Fruit fly (Drosophila melanogaster) whole organism, embryonic: ENCODE data around the gene Plap.
A peak's percentile ranks its signal among the peaks of the same experiment; 100 is the strongest.

Source experiments
- B-H2 ChIP-seq: fragments of 200-800 bp; sonication (Bioruptor generic); optimal IDR thresholded peaks from 2 replicates; lab custom pipeline; 2018; ENCODE audit warnings: missing biosample characterization, mild to moderate bottlenecking, missing genetic modification characterization
- CG10979 ChIP-seq: fragments of 200-800 bp; sonication (Bioruptor generic); optimal IDR thresholded peaks from 2 replicates; lab custom pipeline; 2018; ENCODE audit warnings: missing biosample characterization, mild to moderate bottlenecking, missing genetic modification characterization, moderate library complexity
- CG11247 ChIP-seq: fragments of 200-800 bp; sonication (Bioruptor generic); IDR thresholded peaks from 2 replicates; pipeline ENCODE4 v1.3.6; 2022; ENCODE audit warnings: missing biosample characterization, missing genetic modification characterization
- CG2116 ChIP-seq: fragments of 200-800 bp; sonication (Bioruptor generic); optimal IDR thresholded peaks from 3 replicates; lab custom pipeline; 2018; ENCODE audit warnings: missing biosample characterization, mild to moderate bottlenecking, missing genetic modification characterization
- CG32767 ChIP-seq: fragments of 200-800 bp; sonication (Bioruptor generic); IDR thresholded peaks from 2 replicates; pipeline ENCODE4 v1.3.6; 2022; ENCODE audit warnings: missing biosample characterization, missing genetic modification characterization
- CG33557 ChIP-seq: fragments of 200-800 bp; sonication (Bioruptor generic); optimal IDR thresholded peaks from 2 replicates; lab custom pipeline; 2019; ENCODE audit warnings: missing biosample characterization, mild to moderate bottlenecking, missing genetic modification characterization, moderate library complexity
- CG34376 ChIP-seq: fragments of 200-800 bp; sonication (Bioruptor generic); optimal IDR thresholded peaks from 2 replicates; lab custom pipeline; 2018; ENCODE audit warnings: missing biosample characterization, mild to moderate bottlenecking, missing genetic modification characterization
- CG3995 ChIP-seq: fragments of 200-800 bp; sonication (Bioruptor generic); optimal IDR thresholded peaks from 3 replicates; lab custom pipeline; 2016; ENCODE audit warnings: missing biosample characterization, missing genetic modification characterization
- CG4328 ChIP-seq: fragments of 200-800 bp; sonication (Bioruptor generic); optimal IDR thresholded peaks from 3 replicates; lab custom pipeline; 2017; ENCODE audit warnings: missing biosample characterization, missing genetic modification reagents, missing genetic modification characterization
- CG4404 ChIP-seq: fragments of 200-800 bp; sonication (Bioruptor generic); IDR thresholded peaks from 2 replicates; pipeline ENCODE4 v1.3.6; 2022; ENCODE audit warnings: missing biosample characterization, missing genetic modification characterization
- CG7556 ChIP-seq: fragments of 200-800 bp; sonication (Bioruptor generic); optimal IDR thresholded peaks from 2 replicates; lab custom pipeline; 2017; ENCODE audit warnings: missing biosample characterization, mild to moderate bottlenecking, missing genetic modification characterization
- CG7963 ChIP-seq: fragments of 200-800 bp; sonication (Bioruptor generic); IDR thresholded peaks from 3 replicates; pipeline ENCODE4 v1.3.6; 2022; ENCODE audit warnings: missing biosample characterization, missing genetic modification characterization; ENCODE audit not compliant: partially characterized antibody
- CG9215 ChIP-seq: fragments of 200-800 bp; sonication (Bioruptor generic); IDR thresholded peaks from 2 replicates; pipeline ENCODE4 v1.3.6; 2022; ENCODE audit warnings: missing biosample characterization, missing genetic modification characterization
- Deaf1 ChIP-seq: fragments of 200-800 bp; optimal IDR thresholded peaks from 3 replicates; lab custom pipeline; 2019; ENCODE audit warnings: missing biosample characterization, mild to moderate bottlenecking, missing genetic modification characterization, moderate library complexity
- Dek ChIP-seq: fragments of 200-800 bp; sonication (Bioruptor generic); optimal IDR thresholded peaks from 3 replicates; lab custom pipeline; 2019; ENCODE audit warnings: missing biosample characterization, mild to moderate bottlenecking, missing genetic modification characterization, moderate library complexity
- Ets97D ChIP-seq: fragments of 200-800 bp; sonication (Bioruptor generic); optimal IDR thresholded peaks from 3 replicates; lab custom pipeline; 2016; ENCODE audit warnings: missing biosample characterization, missing genetic modification characterization
- GATAe ChIP-seq: fragments of 200-800 bp; sonication (Bioruptor generic); conservative IDR thresholded peaks from 2 replicates; pipeline ENCODE4 v1.3.6; 2022; ENCODE audit warnings: missing biosample characterization, missing genetic modification characterization
- H15 ChIP-seq: fragments of 200-800 bp; sonication (Bioruptor generic); IDR thresholded peaks from 3 replicates; pipeline ENCODE4 v1.3.6; 2022; ENCODE audit warnings: missing biosample characterization, missing genetic modification characterization
- HmgD ChIP-seq: fragments of 200-800 bp; sonication (Bioruptor generic); optimal IDR thresholded peaks from 3 replicates; lab custom pipeline; 2016; ENCODE audit warnings: missing biosample characterization, missing genetic modification characterization
- Max ChIP-seq: fragments of 200-800 bp; sonication (Bioruptor generic); optimal IDR thresholded peaks from 2 replicates; lab custom pipeline; 2016; ENCODE audit warnings: missing biosample characterization, mild to moderate bottlenecking, missing genetic modification characterization
- Mes4 ChIP-seq: fragments of 200-800 bp; sonication (Bioruptor generic); optimal IDR thresholded peaks from 2 replicates; lab custom pipeline; 2016; ENCODE audit warnings: missing biosample characterization, missing genetic modification characterization
- Neu2 ChIP-seq: fragments of 200-800 bp; sonication (Bioruptor generic); optimal IDR thresholded peaks from 3 replicates; lab custom pipeline; 2016; ENCODE audit warnings: missing biosample characterization, missing genetic modification characterization, borderline replicate concordance
- Nf-YC ChIP-seq: fragments of 200-800 bp; optimal IDR thresholded peaks from 3 replicates; lab custom pipeline; 2019; ENCODE audit warnings: missing biosample characterization, mild to moderate bottlenecking, missing genetic modification characterization, moderate library complexity
- Oaz ChIP-seq: fragments of 200-800 bp; sonication (Bioruptor generic); IDR thresholded peaks from 2 replicates; pipeline ENCODE4 v1.3.6; 2022; ENCODE audit warnings: missing biosample characterization, missing genetic modification characterization
- Pdp1 ChIP-seq, 2 experiments: fragments of 200-800 bp; sonication (Bioruptor generic); optimal IDR thresholded peaks; 3 replicates each; lab custom pipeline; 2016; ENCODE audit warnings: missing biosample characterization in 2 of 2, missing genetic modification characterization in 2 of 2, mild to moderate bottlenecking in 1 of 2, moderate library complexity in 1 of 2
- Usf ChIP-seq: fragments of 200-800 bp; sonication (Bioruptor generic); optimal IDR thresholded peaks from 2 replicates; lab custom pipeline; 2017; ENCODE audit warnings: missing genotype, missing biosample characterization, missing genetic modification characterization
- ase ChIP-seq: fragments of 200-800 bp; sonication (Bioruptor generic); IDR thresholded peaks from 3 replicates; pipeline ENCODE4 v1.3.6; 2022; ENCODE audit warnings: missing biosample characterization, missing genetic modification characterization
- chif ChIP-seq, 2 experiments: fragments of 200-800 bp; sonication (Bioruptor generic); optimal IDR thresholded peaks; 3 replicates each; lab custom pipeline; 2016; ENCODE audit warnings: missing biosample characterization in 2 of 2, missing genetic modification characterization in 2 of 2
- dimm ChIP-seq: fragments of 200-800 bp; sonication (Bioruptor generic); IDR thresholded peaks from 2 replicates; pipeline ENCODE4 v1.3.6; 2022; ENCODE audit warnings: missing biosample characterization, missing genetic modification characterization
- dpn ChIP-seq, 2 experiments: fragments of 200-800 bp; sonication (Bioruptor generic); optimal IDR thresholded peaks; 3 replicates each; lab custom pipeline; 2016; ENCODE audit warnings: missing biosample characterization in 2 of 2, missing genetic modification characterization in 2 of 2
- en ChIP-seq: fragments of 200-800 bp; sonication (Bioruptor generic); optimal IDR thresholded peaks from 2 replicates; lab custom pipeline; 2016; ENCODE audit warnings: missing biosample characterization, missing genetic modification characterization
- fd102C ChIP-seq: fragments of 200-800 bp; sonication (Bioruptor generic); optimal IDR thresholded peaks from 2 replicates; lab custom pipeline; 2018; ENCODE audit warnings: missing biosample characterization, mild to moderate bottlenecking, missing genetic modification characterization, moderate library complexity
- fd3F ChIP-seq: fragments of 200-800 bp; sonication (Bioruptor generic); optimal IDR thresholded peaks from 2 replicates; lab custom pipeline; 2018; ENCODE audit warnings: missing biosample characterization, mild to moderate bottlenecking, missing genetic modification characterization, moderate library complexity
- gcm2 ChIP-seq: fragments of 200-800 bp; sonication (Bioruptor generic); optimal IDR thresholded peaks from 2 replicates; lab custom pipeline; 2016; ENCODE audit warnings: missing biosample characterization, missing genetic modification characterization
- ham ChIP-seq: fragments of 200-800 bp; sonication (Bioruptor generic); IDR thresholded peaks from 2 replicates; pipeline ENCODE4 v1.3.6; 2022; ENCODE audit warnings: missing biosample characterization, missing genetic modification characterization
- inv ChIP-seq: fragments of 200-800 bp; sonication (Bioruptor generic); IDR thresholded peaks from 2 replicates; pipeline ENCODE4 v1.3.6; 2022; ENCODE audit warnings: missing biosample characterization, missing genetic modification characterization; ENCODE audit not compliant: partially characterized antibody
- oc ChIP-seq: fragments of 200-800 bp; sonication (Bioruptor generic); optimal IDR thresholded peaks from 2 replicates; lab custom pipeline; 2018; ENCODE audit warnings: missing biosample characterization, mild to moderate bottlenecking, missing genetic modification characterization, moderate library complexity
- pan ChIP-seq, 4 experiments: fragments of >200 bp in 3 of 4; fragments of 200-800 bp in 1 of 4; sonication (Bioruptor generic) in 1 of 4; optimal IDR thresholded peaks in 3 of 4; IDR thresholded peaks in 1 of 4; 2 replicates each; pipeline versions ENCODE4 v1.3.6 to Lab custom; 2017 to 2022; ENCODE audit warnings: missing biosample characterization in 2 of 4, missing genetic modification characterization in 2 of 4, mixed read lengths in 1 of 4
- pnt ChIP-seq: fragments of 200-800 bp; sonication (Bioruptor generic); optimal IDR thresholded peaks from 3 replicates; lab custom pipeline; 2016; ENCODE audit warnings: missing biosample characterization, missing genetic modification characterization
- prd ChIP-seq, 3 experiments: fragments of >200 bp in 2 of 3; fragments of 200-800 bp in 1 of 3; sonication (Bioruptor generic) in 1 of 3; optimal IDR thresholded peaks in 2 of 3; IDR thresholded peaks in 1 of 3; 2 replicates in 2 of 3; 3 replicates in 1 of 3; pipeline versions ENCODE4 v1.3.6 to Lab custom; 2017 to 2022; ENCODE audit warnings: missing biosample characterization in 1 of 3, missing genetic modification characterization in 1 of 3
- run ChIP-seq: fragments of 200-800 bp; sonication (Bioruptor generic); optimal IDR thresholded peaks from 3 replicates; lab custom pipeline; 2018; ENCODE audit warnings: missing biosample characterization, mild to moderate bottlenecking, missing genetic modification characterization
- sens ChIP-seq: fragments of 200-800 bp; sonication (Bioruptor generic); peaks from one replicate; lab custom pipeline; 2016; ENCODE audit warnings: missing biosample characterization, missing genetic modification characterization
- sob ChIP-seq: fragments of 200-800 bp; sonication (Bioruptor generic); IDR thresholded peaks from 2 replicates; pipeline ENCODE4 v1.3.6; 2022; ENCODE audit warnings: missing biosample characterization, missing genetic modification characterization
- sug ChIP-seq: fragments of 200-800 bp; optimal IDR thresholded peaks from 2 replicates; lab custom pipeline; 2019; ENCODE audit warnings: missing biosample characterization, mild to moderate bottlenecking, missing genetic modification characterization, moderate library complexity
- tio ChIP-seq: fragments of 200-800 bp; sonication (Bioruptor generic); optimal IDR thresholded peaks from 2 replicates; lab custom pipeline; 2017; ENCODE audit warnings: missing biosample characterization, missing genetic modification characterization, inconsistent platforms
- tna ChIP-seq: fragments of 200-800 bp; sonication (Bioruptor generic); IDR thresholded peaks from 2 replicates; pipeline ENCODE4 v1.3.6; 2022; ENCODE audit warnings: missing biosample characterization, missing genetic modification characterization; ENCODE audit not compliant: partially characterized antibody

Plap gene

DNA sequence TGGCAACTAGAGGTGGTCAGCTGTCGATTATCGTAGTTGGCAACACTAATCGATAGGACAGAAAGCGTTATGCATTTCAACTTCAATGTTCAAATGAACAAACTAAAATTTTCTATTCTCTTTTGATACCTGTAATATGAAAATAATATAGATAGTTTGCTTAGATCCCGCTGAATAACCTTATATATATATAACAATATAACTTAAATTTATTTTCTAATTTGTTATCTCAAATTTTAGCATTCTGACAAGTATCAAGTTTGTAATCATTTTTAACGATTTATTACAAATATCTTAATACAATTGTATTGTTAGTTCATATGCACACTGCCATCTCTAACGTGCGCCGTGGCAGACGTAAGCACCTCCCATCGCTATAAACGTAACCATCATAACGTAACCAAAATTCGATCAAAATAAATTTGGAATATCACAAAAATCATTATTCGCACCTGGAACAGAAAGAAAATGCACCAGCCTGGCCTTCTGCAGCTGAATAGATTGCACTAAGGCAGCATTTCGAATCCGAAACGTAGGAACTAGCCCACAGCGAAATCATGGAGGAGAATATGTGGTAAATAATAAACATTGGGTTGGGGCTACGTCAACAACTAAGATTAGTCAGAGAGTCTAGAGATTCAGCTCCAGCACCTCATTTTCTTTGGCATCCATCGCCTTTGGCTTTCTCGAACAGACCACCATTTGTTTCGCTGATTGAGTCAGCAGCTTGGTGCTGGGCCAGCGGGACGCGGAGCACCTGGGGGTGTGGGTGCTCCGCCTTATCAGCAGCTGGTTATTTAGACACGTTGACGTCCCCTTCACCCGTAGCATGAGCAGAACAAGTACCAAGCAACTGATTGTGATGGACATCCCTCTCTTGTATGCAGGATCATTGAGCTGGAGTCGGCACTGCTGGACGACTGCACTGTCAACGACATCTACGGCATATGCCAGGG, 41.0 kb downstream of the Plap start, which contains the start of the genes Pino and TBC1D23 (continued):
- TF ChIP-seq Nf-YC, result peak; percentile 67
- TF ChIP-seq inv (GFP tag; lab: Robert Waterston, UW), result peak; percentile 53
- TF ChIP-seq CG11247, result peak; percentile 62; the same call in 1 of the 2 replicates
- TF ChIP-seq Max, result peak; percentile 29
- TF ChIP-seq sug, result peak; percentile 83
- no peak for TF ChIP-seq Neu2
- TF ChIP-seq CG9215 (GFP tag; lab: Robert Waterston, UW), result peak; percentile 75
- peak; percentile 65; the same call in 1 of the 3 replicates for TF ChIP-seq H15 (GFP tag; lab: Robert Waterston, UW)
- peak; percentile 71 for TF ChIP-seq CG7556
- peak; percentile 24 for TF ChIP-seq Deaf1 (tag; lab: Kevin White, UChicago)
- peak; percentile 54 for TF ChIP-seq CG10979 (tag; lab: Kevin White, UChicago)
- peak; percentile 37 for TF ChIP-seq CG4328
- TF ChIP-seq Ets97D (GFP tag; lab: Kevin White, UChicago), result peak; percentile 22
- peak; percentile 86 for TF ChIP-seq sens (GFP tag; lab: Kevin White, UChicago)
- TF ChIP-seq Pdp1 (GFP tag; optimal IDR thresholded peaks at IDR 0.05; lab: Kevin White, UChicago), result peak; percentile 26 to 41
- no peak for TF ChIP-seq gcm2
- TF ChIP-seq CG4404 (GFP tag; lab: Robert Waterston, UW), result peak; percentile 63
- TF ChIP-seq chif (GFP tag; optimal IDR thresholded peaks at IDR 0.05; lab: Kevin White, UChicago), result peak in 1 of 2 experiments; percentile 45
- TF ChIP-seq Oaz, result peak; percentile 46; the same call in 1 of the 2 replicates
- no peak for TF ChIP-seq pan (optimal IDR thresholded peaks at IDR 0.05; lab: Kevin White, UChicago)
- TF ChIP-seq pan (GFP tag; optimal IDR thresholded peaks at IDR 0.05 in 1 of 2, IDR thresholded peaks at IDR 0.05 in 1 of 2), result peak in 1 of 2 experiments; percentile 77
- TF ChIP-seq pnt (GFP tag; lab: Kevin White, UChicago), result peak; percentile 25
- peak; percentile 69 for TF ChIP-seq Dek (tag; lab: Kevin White, UChicago)
- 0 out of 2 replicates have a peak, but pooled peaks have one; percentile 18 for TF ChIP-seq GATAe (GFP tag; lab: Robert Waterston, UW)
- TF ChIP-seq HmgD (GFP tag; lab: Kevin White, UChicago), result no peak
- no peak for TF ChIP-seq ham (GFP tag; lab: Robert Waterston, UW)
- TF ChIP-seq ase (GFP tag; lab: Robert Waterston, UW), result no peak
- TF ChIP-seq dimm (GFP tag; lab: Robert Waterston, UW), result 0 out of 2 replicates have a peak, but pooled peaks have one; percentile 12
- TF ChIP-seq CG34376, result no peak
- TF ChIP-seq Usf (GFP tag; lab: Kevin White, UChicago), result peak; percentile 35
- no peak for TF ChIP-seq tio (GFP tag; lab: Kevin White, UChicago)
- peak; percentile 57 for TF ChIP-seq B-H2 (GFP tag; lab: Kevin White, UChicago)
- TF ChIP-seq CG33557 (GFP tag; lab: Kevin White, UChicago), result peak; percentile 57
- peak; percentile 47 for TF ChIP-seq fd3F (GFP tag; lab: Kevin White, UChicago)
- no peak for TF ChIP-seq oc (tag; lab: Kevin White, UChicago)
- TF ChIP-seq Mes4 (GFP tag; lab: Kevin White, UChicago), result no peak
- TF ChIP-seq en, result no peak
- TF ChIP-seq sob (GFP tag; lab: Robert Waterston, UW), result peak; percentile 71
- no peak for TF ChIP-seq fd102C (GFP tag; lab: Kevin White, UChicago)
- TF ChIP-seq CG3995 (GFP tag; lab: Kevin White, UChicago), result peak; percentile 31
- TF ChIP-seq run (tag; lab: Kevin White, UChicago), result no peak
- no peak for TF ChIP-seq prd (optimal IDR thresholded peaks at IDR 0.05; lab: Kevin White, UChicago)
- peak; percentile 85 for TF ChIP-seq prd (GFP tag; IDR thresholded peaks at IDR 0.05; lab: Robert Waterston, UW)
- no peak; the same call in 1 of the 2 replicates for TF ChIP-seq CG32767
- 0 out of 3 replicates have a peak, but pooled peaks have one; percentile 11 for TF ChIP-seq CG7963
- TF ChIP-seq tna (GFP tag; lab: Robert Waterston, UW), result no peak
- TF ChIP-seq dpn (GFP tag; optimal IDR thresholded peaks at IDR 0.05; lab: Kevin White, UChicago), result peak; percentile 43 to 79
- TF ChIP-seq CG2116 (GFP tag; lab: Kevin White, UChicago), result peak; percentile 75
